Fruit fly (Drosophila melanogaster): Measurements from ENCODE around the gene CG5646.

Gene CG5646

DNA sequence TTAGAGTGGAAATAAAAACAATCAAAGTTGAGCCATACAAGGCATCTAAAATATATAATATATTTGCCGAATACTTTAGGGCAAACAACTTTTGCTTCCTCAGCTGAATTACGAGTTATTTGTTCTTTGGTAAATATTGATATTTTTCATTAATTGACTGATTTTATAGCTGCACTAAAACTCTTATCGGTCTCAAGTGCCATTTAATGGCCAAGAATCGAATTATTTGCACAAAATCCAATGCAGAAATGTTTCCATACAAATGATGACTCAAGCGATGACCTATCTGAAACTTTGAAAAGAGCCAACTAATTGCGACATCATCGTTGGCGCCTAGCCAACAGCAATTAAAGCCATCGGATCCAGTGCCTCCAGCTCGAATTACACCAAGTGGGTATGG is 7.7 kb downstream of the CG5646 start:
- TF ChIP-seq CG33557 (GFP tag; optimal IDR thresholded peaks at IDR 0.05) (no peak), CG31365 (tag; optimal IDR thresholded peaks at IDR 0.05) (no peak), CG6175 (GFP tag; IDR thresholded peaks at IDR 0.05) (no peak), trh (GFP tag; optimal IDR thresholded peaks at IDR 0.05) (no peak), btn (GFP tag; optimal IDR thresholded peaks at IDR 0.05) (no peak), Nf-YA (GFP tag; IDR thresholded peaks at IDR 0.05) (no peak)

DNA sequence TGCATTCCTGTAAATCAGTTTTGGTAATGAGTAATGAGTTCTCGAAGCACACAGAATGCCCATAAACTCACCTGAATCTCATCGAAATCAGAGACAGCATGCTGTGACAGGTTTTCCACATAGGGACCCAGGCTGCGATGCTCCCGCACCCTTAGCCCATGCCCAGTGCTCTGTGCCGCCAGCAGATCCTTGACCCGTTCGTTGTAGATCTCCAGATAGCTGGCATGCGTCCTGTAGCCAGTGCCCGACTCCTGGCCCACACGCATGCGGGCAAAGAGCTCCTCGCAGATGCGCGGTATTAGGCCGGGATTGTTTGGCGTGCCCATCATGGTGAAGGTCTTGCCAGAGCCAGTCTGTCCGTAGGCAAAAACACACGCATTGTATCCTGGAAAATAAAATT is 8.4 kb downstream of the CG5646 start:
- TF ChIP-seq Lpt (GFP tag; optimal IDR thresholded peaks at IDR 0.05) = no peak
- TF ChIP-seq CG32767 (GFP tag; IDR thresholded peaks at IDR 0.05) = no peak
- TF ChIP-seq da (GFP tag; optimal IDR thresholded peaks at IDR 0.05) = no peak
- TF ChIP-seq Ets65A (GFP tag) = peak; percentile 75
- peak; percentile 70 for TF ChIP-seq CG8478 (optimal IDR thresholded peaks at IDR 0.05)
- no peak for TF ChIP-seq wek (GFP tag; optimal IDR thresholded peaks at IDR 0.05)

DNA sequence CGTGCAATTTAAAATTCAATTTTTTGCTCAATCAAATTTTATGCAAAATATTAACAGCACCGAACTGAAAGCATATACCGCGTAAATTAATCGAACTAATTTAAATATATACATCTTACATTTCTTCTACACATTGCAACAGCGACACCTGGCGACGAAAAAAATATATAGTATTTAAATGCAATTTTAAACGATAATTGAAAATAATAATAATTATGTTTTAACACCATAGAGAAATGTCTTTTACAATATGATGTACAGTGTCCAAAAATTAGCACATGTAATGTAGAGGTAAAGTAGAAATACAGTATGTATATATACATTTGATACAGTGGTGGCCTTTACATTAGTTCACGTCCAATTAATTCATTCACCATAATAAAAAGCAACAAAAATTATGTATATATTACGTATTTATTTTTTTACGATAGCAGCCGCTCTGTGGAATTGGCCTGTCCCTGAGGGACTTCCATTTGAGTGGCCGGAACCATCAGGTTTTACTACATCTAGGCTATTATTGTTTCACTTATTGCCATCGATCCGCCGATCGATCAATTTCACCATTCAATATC is 13.7 kb downstream of the CG5646 start:
- TF ChIP-seq az2 (GFP tag; optimal IDR thresholded peaks at IDR 0.05) (no peak), zen (tag; optimal IDR thresholded peaks at IDR 0.05) (peak; percentile 24), CG8290 (GFP tag; optimal IDR thresholded peaks at IDR 0.05) (no peak), CG8290 (tag; optimal IDR thresholded peaks at IDR 0.05) (no peak), CG17186 (GFP tag; optimal IDR thresholded peaks at IDR 0.05) (no peak), D19B (GFP tag; optimal IDR thresholded peaks at IDR 0.05) (no peak), stc (GFP tag; IDR thresholded peaks at IDR 0.05) (no peak), H15 (GFP tag; IDR thresholded peaks at IDR 0.05) (no peak), tgo (GFP tag; IDR thresholded peaks at IDR 0.05) (no peak), pan (optimal IDR thresholded peaks at IDR 0.05) (no peak), pan (GFP tag; optimal IDR thresholded peaks at IDR 0.05 in 1 of 2, IDR thresholded peaks at IDR 0.05 in 1 of 2) (peak in 1 of 2 experiments; percentile 13), CG3281 (GFP tag; optimal IDR thresholded peaks at IDR 0.05) (no peak), sd (tag; optimal IDR thresholded peaks at IDR 0.05) (no peak), CG4328 (GFP tag; optimal IDR thresholded peaks at IDR 0.05) (no peak), CG15696 (tag; optimal IDR thresholded peaks at IDR 0.05) (no peak), CG6683 (GFP tag; optimal IDR thresholded peaks at IDR 0.05) (no peak), CG31441 (GFP tag; IDR thresholded peaks at IDR 0.05) (no peak), phol (tag; optimal IDR thresholded peaks at IDR 0.05) (peak; percentile 4), Nf-YA (GFP tag; IDR thresholded peaks at IDR 0.05) (no peak), slou (GFP tag; optimal IDR thresholded peaks at IDR 0.05) (no peak), gsb-n (tag; optimal IDR thresholded peaks at IDR 0.05) (no peak), Ptx1 (GFP tag; IDR thresholded peaks at IDR 0.05) (peak; percentile 40; the same call in 1 of the 2 replicates), Antp (GFP tag; optimal IDR thresholded peaks at IDR 0.05) (no peak), lov (optimal IDR thresholded peaks at IDR 0.05) (no peak), lov (GFP tag; IDR thresholded peaks at IDR 0.05) (no peak), CG9932 (GFP tag; IDR thresholded peaks at IDR 0.05) (peak; percentile 23; the same call in 1 of the 2 replicates), grau (tag; optimal IDR thresholded peaks at IDR 0.05) (no peak), CG10267 (tag; optimal IDR thresholded peaks at IDR 0.05) (no peak), CG1792 (GFP tag; optimal IDR thresholded peaks at IDR 0.05) (no peak), CG12391 (tag; optimal IDR thresholded peaks at IDR 0.05) (peak; percentile 31), schlank (tag; optimal IDR thresholded peaks at IDR 0.05) (no peak), CG30403 (GFP tag; optimal IDR thresholded peaks at IDR 0.05) (no peak), croc (GFP tag; conservative IDR thresholded peaks at IDR 0.05) (no peak), tll (GFP tag; optimal IDR thresholded peaks at IDR 0.05) (no peak), CG2202 (tag; optimal IDR thresholded peaks at IDR 0.05) (no peak), CG32767 (GFP tag; IDR thresholded peaks at IDR 0.05) (no peak), Six4 (GFP tag; optimal IDR thresholded peaks at IDR 0.05) (no peak), CG4820 (GFP tag; optimal IDR thresholded peaks at IDR 0.05) (no peak), CG2678 (tag; optimal IDR thresholded peaks at IDR 0.05) (no peak), Bdp1 (GFP tag; optimal IDR thresholded peaks at IDR 0.05) (no peak)

Measured in whole organism, embryonic.